Fruit fly (Drosophila melanogaster): Measurements from ENCODE around the gene CG4496.

CG4496 gene

dm6 chr2L:7154861-7155594 lies 34.8 kb downstream of the CG4496 start (continued):
- TF ChIP-seq zfh2 (GFP tag; optimal IDR thresholded peaks at IDR 0.05), result no peak
- TF ChIP-seq Gsc (GFP tag; IDR thresholded peaks at IDR 0.05), result 0 out of 2 replicates have a peak, but pooled peaks have one; percentile 21
- TF ChIP-seq chif (GFP tag; optimal IDR thresholded peaks at IDR 0.05), result peak; percentile 46 to 49
- TF ChIP-seq CG6272 (GFP tag; IDR thresholded peaks at IDR 0.05), result no peak
- peak; percentile 25 for TF ChIP-seq nmo (GFP tag; optimal IDR thresholded peaks at IDR 0.05)
- TF ChIP-seq Six4 (GFP tag; optimal IDR thresholded peaks at IDR 0.05), result peak; percentile 25
- peak; percentile 15 for TF ChIP-seq Camta (GFP tag; optimal IDR thresholded peaks at IDR 0.05)
- peak; percentile 63 for TF ChIP-seq gem (tag; optimal IDR thresholded peaks at IDR 0.05)
- TF ChIP-seq CG12391 (tag; optimal IDR thresholded peaks at IDR 0.05), result peak; percentile 49
- TF ChIP-seq E2f1 (GFP tag; IDR thresholded peaks at IDR 0.05), result no peak
- TF ChIP-seq CG18476 (GFP tag; optimal IDR thresholded peaks at IDR 0.05), result peak; percentile 9
- peak; percentile 7 for TF ChIP-seq CG8924 (tag; optimal IDR thresholded peaks at IDR 0.05)
- no peak for TF ChIP-seq Elba2 (GFP tag; optimal IDR thresholded peaks at IDR 0.05)
- TF ChIP-seq MBD-R2 (GFP tag; IDR thresholded peaks at IDR 0.05), result no peak
- TF ChIP-seq Kr (GFP tag; optimal IDR thresholded peaks at IDR 0.05), result no peak
- TF ChIP-seq Med (GFP tag), result peak; percentile 84
- TF ChIP-seq dmrt11E (tag; optimal IDR thresholded peaks at IDR 0.05), result peak; percentile 32
- peak; percentile 9 for TF ChIP-seq pum (GFP tag; optimal IDR thresholded peaks at IDR 0.05)
- no peak for TF ChIP-seq lov (optimal IDR thresholded peaks at IDR 0.05)
- no peak for TF ChIP-seq lov (GFP tag; IDR thresholded peaks at IDR 0.05)
- peak; percentile 26 to 46 for TF ChIP-seq Pdp1 (GFP tag; optimal IDR thresholded peaks at IDR 0.05)
- peak; percentile 53 for TF ChIP-seq CG17328 (GFP tag; IDR thresholded peaks at IDR 0.05)
- TF ChIP-seq slbo (GFP tag; IDR thresholded peaks at IDR 0.05), result peak; percentile 45
- TF ChIP-seq CG10979 (tag; optimal IDR thresholded peaks at IDR 0.05), result peak; percentile 48
- peak; percentile 26 for TF ChIP-seq fd96Cb (tag; optimal IDR thresholded peaks at IDR 0.05)
- TF ChIP-seq gsb-n (tag; optimal IDR thresholded peaks at IDR 0.05), result peak; percentile 37
- TF ChIP-seq Sin3A (optimal IDR thresholded peaks at IDR 0.05), result no peak
- no peak for TF ChIP-seq CG2129 (GFP tag; IDR thresholded peaks at IDR 0.05; ENCODE audit: partially characterized antibody)
- peak; percentile 41 for TF ChIP-seq CG30403 (GFP tag; optimal IDR thresholded peaks at IDR 0.05)
- TF ChIP-seq hth (optimal IDR thresholded peaks at IDR 0.05), result no peak
- TF ChIP-seq tio (GFP tag; optimal IDR thresholded peaks at IDR 0.05), result peak; percentile 19
- TF ChIP-seq CG8388 (GFP tag; optimal IDR thresholded peaks at IDR 0.05), result peak; percentile 6
- TF ChIP-seq Side (GFP tag; optimal IDR thresholded peaks at IDR 0.05), result peak; percentile 14
- TF ChIP-seq lmd (GFP tag; IDR thresholded peaks at IDR 0.05), result peak; percentile 9; the same call in 1 of the 2 replicates
- TF ChIP-seq CG16863 (GFP tag; optimal IDR thresholded peaks at IDR 0.05), result peak; percentile 29
- TF ChIP-seq CG11398 (GFP tag; optimal IDR thresholded peaks at IDR 0.05), result no peak
- TF ChIP-seq CG16813 (GFP tag; IDR thresholded peaks at IDR 0.05; ENCODE audit: partially characterized antibody), result no peak
- no peak for TF ChIP-seq CG8281 (tag; optimal IDR thresholded peaks at IDR 0.05)
- TF ChIP-seq eve (GFP tag; optimal IDR thresholded peaks at IDR 0.05), result peak in 1 of 2 experiments; percentile 77
- TF ChIP-seq Dbx (GFP tag; IDR thresholded peaks at IDR 0.05), result no peak

dm6 chr2L:7152260-7152659 lies 37.5 kb downstream of the CG4496 start:
- TF ChIP-seq Atf-2 (GFP tag; optimal IDR thresholded peaks at IDR 0.05) (no peak), Six4 (GFP tag; optimal IDR thresholded peaks at IDR 0.05) (no peak), Gug (GFP tag; IDR thresholded peaks at IDR 0.05) (no peak), Oli (tag; optimal IDR thresholded peaks at IDR 0.05) (no peak), Abd-B (GFP tag; optimal IDR thresholded peaks at IDR 0.05) (no peak), grau (tag; optimal IDR thresholded peaks at IDR 0.05) (peak; percentile 16), Awh (GFP tag; IDR thresholded peaks at IDR 0.05) (no peak), Ets65A (GFP tag) (peak; percentile 79), CG7839 (tag; optimal IDR thresholded peaks at IDR 0.05) (no peak), chinmo (GFP tag; IDR thresholded peaks at IDR 0.05; ENCODE audit: partially characterized antibody) (no peak), Med (GFP tag) (peak; percentile 61)

Data from whole organism, embryonic.